Fruit fly (Drosophila melanogaster) S2 (cell line): Measurements from ENCODE around the gene Fum3.

Experiments
- CG8478 ChIP-seq: fragments of >200 bp; optimal IDR thresholded peaks from 2 replicates; lab custom pipeline; 2018
- CTCF ChIP-seq, 2 experiments: fragments of >200 bp; optimal IDR thresholded peaks; 2 replicates each; lab custom pipeline; 2018

Gene Fum3

dm6 chr3L:11487327-11487973 lies 21.8 kb upstream of the Fum3 start, which contains the start of gene chrb:
chrb (plus strand) TSS chr3L:11487550.
- TF ChIP-seq CTCF (optimal IDR thresholded peaks at IDR 0.05; lab: Kevin White, UChicago) (no peak), CG8478 (lab: Kevin White, UChicago) (no peak)

- TF ChIP-seq CTCF (optimal IDR thresholded peaks at IDR 0.05; lab: Kevin White, UChicago): no peak
- TF ChIP-seq CG8478 (lab: Kevin White, UChicago): no peak
Observed at dm6 chr3L:11485956-11486609, 20.4 kb upstream of the Fum3 start.

DNA sequence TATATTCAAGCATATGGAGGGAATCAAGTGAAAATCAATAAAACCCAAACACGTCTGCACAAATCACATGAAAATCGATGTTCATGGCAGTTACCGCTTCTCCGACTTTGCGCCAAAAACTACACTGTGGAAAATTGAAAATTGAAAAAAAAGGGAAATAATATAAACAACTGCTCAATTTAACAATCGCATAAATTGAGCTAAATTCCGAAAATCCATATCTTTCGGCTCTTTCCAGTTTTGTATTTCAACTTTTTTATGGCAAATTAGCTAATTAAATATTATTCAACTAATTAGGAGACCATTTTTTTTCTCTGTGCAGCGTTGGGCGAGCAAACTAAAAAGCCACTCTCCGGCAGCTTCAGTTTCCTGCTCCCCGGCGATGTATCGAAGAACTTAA lies 18.8 kb upstream of the Fum3 start:
- no peak for TF ChIP-seq CG8478 (lab: Kevin White, UChicago)
- no peak for TF ChIP-seq CTCF (optimal IDR thresholded peaks at IDR 0.05; lab: Kevin White, UChicago)

DNA sequence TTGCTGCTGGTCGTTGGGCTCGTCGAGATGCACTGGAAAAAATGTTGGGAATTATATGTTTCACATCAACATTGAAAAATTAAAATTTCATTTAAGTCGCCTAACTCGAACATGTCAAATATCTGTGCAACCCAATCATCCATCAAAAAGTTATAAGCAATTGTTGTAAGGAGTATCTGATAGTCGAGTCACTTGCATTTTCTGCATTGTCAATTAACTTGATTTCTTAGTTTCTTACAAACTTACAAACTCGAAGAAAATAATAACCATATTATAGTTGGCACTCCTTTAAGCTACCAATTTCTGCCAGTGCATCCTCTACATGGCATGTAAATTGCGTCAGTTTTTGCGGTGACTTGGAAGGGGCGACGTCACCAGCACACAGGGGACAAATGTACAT lies 17.5 kb upstream of the Fum3 start:
- TF ChIP-seq CTCF (optimal IDR thresholded peaks at IDR 0.05; lab: Kevin White, UChicago) (no peak), CG8478 (lab: Kevin White, UChicago) (no peak)

DNA sequence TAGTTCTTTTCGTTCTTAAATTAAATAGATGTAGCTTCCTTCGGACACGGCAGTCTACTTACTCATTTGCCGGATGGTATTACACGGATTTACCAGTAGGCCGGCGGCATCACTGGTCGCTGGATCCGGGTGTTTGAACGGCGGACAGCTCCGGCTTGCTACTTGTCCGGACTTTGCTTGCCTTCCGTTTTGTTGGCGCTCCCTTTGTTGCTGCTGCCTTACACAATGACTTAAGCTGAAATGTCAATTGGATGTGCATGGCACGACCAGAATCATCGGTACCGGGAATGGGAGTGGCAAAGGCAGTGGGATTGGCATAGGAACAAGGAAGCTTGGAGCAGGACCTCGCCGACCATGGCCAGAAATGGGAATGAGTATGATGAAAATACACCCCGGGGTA lies 14.6 kb upstream of the Fum3 start:
- no peak for TF ChIP-seq CG8478 (lab: Kevin White, UChicago)
- TF ChIP-seq CTCF (optimal IDR thresholded peaks at IDR 0.05; lab: Kevin White, UChicago): no peak

DNA sequence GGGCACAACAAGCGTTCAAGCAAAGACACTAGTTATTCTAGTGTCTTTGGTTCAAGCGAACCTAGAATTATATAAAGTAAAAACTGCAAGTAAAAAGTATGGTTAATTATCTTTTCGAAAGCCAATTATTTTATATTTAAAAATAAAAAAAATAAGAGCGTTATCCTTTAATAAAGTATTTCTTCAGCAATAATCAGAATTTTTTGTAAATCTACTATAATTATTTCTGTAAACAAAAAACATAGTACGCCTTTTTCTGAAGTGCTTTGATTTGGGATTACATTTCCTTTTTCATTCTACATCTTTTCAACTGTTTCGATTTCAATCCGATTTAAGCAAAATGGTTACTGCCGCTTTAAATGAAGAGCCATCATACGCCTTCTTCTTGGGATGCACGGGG lies 9.0 kb upstream of the Fum3 start, which contains the start of gene Vha16-2:
TSS of gene Vha16-2 (plus strand) at position 301 of the 400 bp plus-strand sequence.
- TF ChIP-seq CTCF (optimal IDR thresholded peaks at IDR 0.05; lab: Kevin White, UChicago) (no peak), CG8478 (lab: Kevin White, UChicago) (no peak)

DNA sequence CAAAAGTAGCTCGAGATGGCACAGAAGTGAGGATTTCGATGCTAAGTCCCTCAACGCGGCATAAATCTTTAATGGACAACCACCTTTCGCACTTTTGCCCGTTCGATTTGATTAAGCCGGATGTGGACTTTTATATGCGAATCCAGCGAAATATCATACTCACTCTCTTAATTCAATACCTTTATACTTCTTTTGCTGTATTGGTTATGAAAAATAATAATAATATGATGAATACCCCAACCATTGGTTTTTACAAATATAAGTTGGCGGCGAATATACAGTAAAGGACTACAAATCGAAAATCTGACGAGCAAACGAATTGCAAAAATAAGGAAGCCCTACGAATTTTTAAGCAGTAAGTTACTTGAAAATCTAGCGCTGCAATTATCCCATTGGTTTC lies 7.3 kb upstream of the Fum3 start, which contains the start of gene Vha16-3:
TSS of gene Vha16-3 (plus strand) at position 301 of the 400 bp plus-strand sequence.
- TF ChIP-seq CG8478 (lab: Kevin White, UChicago) (no peak), CTCF (optimal IDR thresholded peaks at IDR 0.05; lab: Kevin White, UChicago) (no peak)

DNA sequence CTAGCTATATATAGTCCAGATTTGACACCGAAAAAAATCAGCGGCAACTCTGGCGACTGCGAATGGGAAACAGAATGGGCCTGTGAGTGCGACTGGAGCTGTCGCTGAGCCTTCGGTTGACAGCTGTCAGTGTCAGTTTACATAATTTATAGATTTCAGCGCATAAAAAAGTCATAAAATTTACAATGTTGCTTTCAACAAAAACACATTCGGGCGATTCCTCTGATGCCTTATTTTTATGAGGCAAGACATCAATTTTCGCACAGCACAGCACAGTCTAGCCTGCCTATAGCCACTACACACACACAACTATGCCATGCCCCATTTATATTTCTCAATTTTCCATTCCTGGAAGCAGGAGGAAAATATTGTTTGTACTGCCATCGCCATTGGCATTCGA lies 6.7 kb upstream of the Fum3 start:
- TF ChIP-seq CTCF (optimal IDR thresholded peaks at IDR 0.05; lab: Kevin White, UChicago): no peak
- no peak for TF ChIP-seq CG8478 (lab: Kevin White, UChicago)

- TF ChIP-seq CTCF (optimal IDR thresholded peaks at IDR 0.05; lab: Kevin White, UChicago): no peak
- no peak for TF ChIP-seq CG8478 (lab: Kevin White, UChicago)
Observed at dm6 chr3L:11466985-11467384, 1.3 kb upstream of the Fum3 start.

dm6 chr3L:11458370-11458769 lies 7.3 kb downstream of the Fum3 start, which contains the start of the genes CG12289 and CG7551:
CG12289 (minus strand) TSS chr3L:11458470.
CG7551 (plus strand) TSS chr3L:11458490.
- TF ChIP-seq CG8478 (lab: Kevin White, UChicago): no peak
- no peak for TF ChIP-seq CTCF (optimal IDR thresholded peaks at IDR 0.05; lab: Kevin White, UChicago)

DNA sequence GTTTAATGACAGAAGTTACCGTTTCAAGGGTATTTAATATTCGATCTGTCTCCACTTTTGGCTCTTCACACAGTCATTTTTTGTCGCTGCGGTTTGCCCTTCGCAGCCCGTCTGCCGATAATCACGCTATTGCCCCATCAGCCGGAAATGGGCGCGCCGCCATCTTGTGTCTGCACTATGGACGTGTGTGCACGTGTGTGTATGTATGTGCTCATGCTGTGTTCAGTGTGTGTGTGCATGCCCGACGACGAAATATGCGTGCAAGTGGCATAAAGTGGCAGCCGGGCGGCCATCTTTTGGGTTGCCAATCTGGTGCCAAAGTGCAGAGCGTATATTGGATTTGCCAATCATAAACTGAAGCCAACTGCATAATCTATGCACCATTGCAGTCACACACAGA lies 11.2 kb downstream of the Fum3 start:
- TF ChIP-seq CTCF (optimal IDR thresholded peaks at IDR 0.05; lab: Kevin White, UChicago): no peak
- no peak for TF ChIP-seq CG8478 (lab: Kevin White, UChicago)

DNA sequence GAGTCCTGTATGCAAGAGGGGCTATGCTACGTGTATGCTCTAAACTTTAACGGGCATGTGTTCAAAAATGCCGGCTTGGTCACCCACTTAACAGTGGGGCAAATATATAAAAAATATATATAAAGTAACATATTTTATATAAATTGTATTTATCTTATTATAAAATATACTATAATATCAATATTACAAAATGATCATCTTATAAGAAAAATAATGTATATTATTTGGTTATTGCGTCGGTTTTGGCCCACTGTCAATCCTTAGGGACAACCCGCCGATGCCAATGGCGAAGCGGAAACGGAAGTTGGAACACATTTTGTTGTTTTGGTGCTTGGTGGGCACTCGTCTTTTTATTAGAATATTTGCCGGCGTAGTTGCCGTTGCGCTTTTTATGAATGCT lies 15.1 kb downstream of the Fum3 start:
- TF ChIP-seq CTCF (optimal IDR thresholded peaks at IDR 0.05; lab: Kevin White, UChicago) (no peak), CG8478 (lab: Kevin White, UChicago) (no peak)

- TF ChIP-seq CG8478 (lab: Kevin White, UChicago) (no peak), CTCF (optimal IDR thresholded peaks at IDR 0.05; lab: Kevin White, UChicago) (no peak)
Observed at dm6 chr3L:11448935-11449334, 16.7 kb downstream of the Fum3 start.

DNA sequence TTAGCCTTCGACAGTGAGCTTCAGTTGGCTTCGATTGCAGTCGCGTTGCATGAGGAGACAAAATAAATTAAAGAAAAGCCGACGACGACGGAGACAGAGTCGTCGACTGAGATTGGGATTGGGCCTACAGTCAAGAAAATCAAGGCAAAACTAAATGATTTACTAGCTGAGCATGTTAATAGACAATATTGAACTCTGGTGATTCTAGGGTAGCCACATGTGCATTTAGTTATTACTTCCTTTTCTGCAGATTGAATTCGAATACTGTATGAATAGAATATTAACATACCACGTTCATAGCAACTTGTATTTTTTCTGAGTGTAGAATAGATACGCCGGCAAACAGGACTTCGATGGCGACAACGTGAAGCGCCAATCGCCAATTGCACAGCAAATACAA lies 17.3 kb downstream of the Fum3 start:
- TF ChIP-seq CTCF (optimal IDR thresholded peaks at IDR 0.05; lab: Kevin White, UChicago): no peak
- TF ChIP-seq CG8478 (lab: Kevin White, UChicago): no peak

DNA sequence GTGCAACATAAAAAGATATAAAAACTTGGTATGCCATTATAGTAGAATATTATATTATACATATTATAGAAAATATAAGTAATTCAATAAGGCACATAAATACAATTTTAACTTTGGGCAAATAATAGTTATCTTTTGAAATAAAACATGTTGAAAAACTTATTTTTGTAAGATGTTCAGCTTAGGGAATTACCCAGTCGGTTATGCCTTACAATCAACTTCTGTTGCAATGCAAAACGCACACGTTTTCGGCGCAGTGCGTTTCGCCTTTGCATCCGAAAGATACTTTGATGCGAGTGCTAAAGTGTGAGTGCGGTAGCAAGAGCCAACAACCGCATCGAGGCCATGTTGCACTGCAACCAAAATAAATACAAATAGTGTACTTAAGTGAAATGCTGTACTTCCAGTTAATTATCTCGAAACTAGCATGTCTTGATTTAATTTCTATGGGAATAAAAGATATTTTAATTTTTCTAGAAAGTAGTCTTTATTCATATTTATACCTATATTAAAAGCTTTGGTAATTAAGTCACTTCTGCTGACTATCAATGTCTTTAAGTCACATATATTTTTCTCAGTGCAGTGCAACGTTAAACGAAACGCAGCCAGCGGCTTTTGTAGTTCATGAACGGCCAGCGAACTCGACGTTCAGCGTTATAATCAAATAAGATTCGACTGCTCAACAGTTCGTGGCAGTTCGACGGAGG lies 18.5 kb downstream of the Fum3 start:
- TF ChIP-seq CTCF (optimal IDR thresholded peaks at IDR 0.05; lab: Kevin White, UChicago) (no peak), CG8478 (lab: Kevin White, UChicago) (no peak)
